Worm (Caenorhabditis elegans) whole organism, L2 larva: ENCODE measurements around the gene F07H5.7.

Source experiments
- C34F6.9 ChIP-seq: fragments of 150-350 bp; optimal IDR thresholded peaks from 2 replicates; lab custom pipeline; 2014; ENCODE audit warnings: missing biosample characterization, missing genetic modification characterization
- F13H6.1 ChIP-seq: sonication (generic microtip); optimal IDR thresholded peaks from 2 replicates; lab custom pipeline; 2016; ENCODE audit warnings: missing genetic modification characterization, missing compliant biosample characterization
- Y55F3AM.14 ChIP-seq: fragments of 200-800 bp; sonication (Bioruptor generic); optimal IDR thresholded peaks from 2 replicates; lab custom pipeline; 2018; ENCODE audit warnings: mild to moderate bottlenecking, missing genetic modification characterization, missing compliant biosample characterization
- ZK546.5 ChIP-seq: sonication (generic microtip); optimal IDR thresholded peaks from 2 replicates; lab custom pipeline; 2017; ENCODE audit warnings: missing biosample characterization, missing genetic modification characterization
- alr-1 ChIP-seq: fragments of 150-350 bp; optimal IDR thresholded peaks from 2 replicates; lab custom pipeline; 2014; ENCODE audit warnings: missing biosample characterization, missing genetic modification characterization
- aly-2 ChIP-seq: fragments of 150-350 bp; optimal IDR thresholded peaks from 2 replicates; lab custom pipeline; 2014; ENCODE audit warnings: missing biosample characterization, missing genetic modification characterization
- ama-1 ChIP-seq: fragments of 150-350 bp; optimal IDR thresholded peaks from 2 replicates; lab custom pipeline; 2018; ENCODE audit warnings: inconsistent platforms
- blmp-1 ChIP-seq: sonication (generic microtip); optimal IDR thresholded peaks from 2 replicates; lab custom pipeline; 2017; ENCODE audit warnings: missing genetic modification characterization, mild to moderate bottlenecking, missing compliant biosample characterization, antibody characterized with exemption, moderate library complexity; ENCODE audit not compliant: insufficient read depth
- ceh-16 ChIP-seq: fragments of 150-350 bp; optimal IDR thresholded peaks from 2 replicates; lab custom pipeline; 2014; ENCODE audit warnings: missing biosample characterization, missing genetic modification characterization
- ceh-82 ChIP-seq: fragments of 150-350 bp; optimal IDR thresholded peaks from 2 replicates; lab custom pipeline; 2014; ENCODE audit warnings: missing biosample characterization, missing genetic modification characterization
- crh-2 ChIP-seq: sonication (generic microtip); optimal IDR thresholded peaks from 2 replicates; lab custom pipeline; 2017; ENCODE audit warnings: missing biosample characterization, missing genetic modification characterization
- dmd-4 ChIP-seq: sonication (generic microtip); optimal IDR thresholded peaks from 2 replicates; lab custom pipeline; 2017; ENCODE audit warnings: missing biosample characterization, missing genetic modification characterization
- egl-27 ChIP-seq: sonication (generic microtip); optimal IDR thresholded peaks from 3 replicates; lab custom pipeline; 2017; ENCODE audit warnings: missing biosample characterization, missing genetic modification reagents, missing genetic modification characterization
- elt-1 ChIP-seq: fragments of 150-350 bp; optimal IDR thresholded peaks from 2 replicates; lab custom pipeline; 2014; ENCODE audit warnings: missing biosample characterization, missing genetic modification characterization
- elt-3 ChIP-seq: sonication (generic microtip); optimal IDR thresholded peaks from 2 replicates; lab custom pipeline; 2017; ENCODE audit warnings: missing biosample characterization, missing genetic modification characterization
- fos-1 ChIP-seq: fragments of 150-350 bp; optimal IDR thresholded peaks from 2 replicates; lab custom pipeline; 2014; ENCODE audit warnings: missing biosample characterization, missing genetic modification characterization
- gmeb-1 ChIP-seq: fragments of 150-350 bp; optimal IDR thresholded peaks from 2 replicates; lab custom pipeline; 2014; ENCODE audit warnings: missing biosample characterization, missing genetic modification characterization
- lin-11 ChIP-seq: fragments of 150-350 bp; sonication (generic microtip); optimal IDR thresholded peaks from 2 replicates; lab custom pipeline; 2014; ENCODE audit warnings: missing biosample characterization, missing genetic modification characterization, inconsistent platforms, mixed read lengths
- lin-13 ChIP-seq: fragments of 150-350 bp; optimal IDR thresholded peaks from 2 replicates; lab custom pipeline; 2014; ENCODE audit warnings: missing biosample characterization, missing genetic modification reagents, missing genetic modification characterization
- lin-39 ChIP-seq: fragments of 150-350 bp; optimal IDR thresholded peaks from 2 replicates; lab custom pipeline; 2014; ENCODE audit warnings: missing biosample characterization, missing genetic modification reagents, missing genetic modification characterization
- lsy-2 ChIP-seq, 2 experiments: fragments of 150-350 bp in 1 of 2; sonication (generic microtip) in 1 of 2; optimal IDR thresholded peaks; 2 replicates each; lab custom pipeline; 2014 to 2017; ENCODE audit warnings: missing biosample characterization in 2 of 2, missing genetic modification characterization in 2 of 2
- mbf-1 ChIP-seq: sonication (generic microtip); optimal IDR thresholded peaks from 2 replicates; lab custom pipeline; 2017; ENCODE audit warnings: missing biosample characterization, missing genetic modification characterization
- mdl-1 ChIP-seq, 2 experiments: fragments of 150-350 bp in 1 of 2; sonication (generic microtip) in 1 of 2; optimal IDR thresholded peaks; 2 replicates each; lab custom pipeline; 2017; ENCODE audit warnings: missing biosample characterization in 2 of 2, missing genetic modification characterization in 2 of 2
- nhr-10 ChIP-seq: sonication (generic microtip); optimal IDR thresholded peaks from 2 replicates; lab custom pipeline; 2017; ENCODE audit warnings: missing biosample characterization, missing genetic modification characterization
- nhr-11 ChIP-seq: fragments of 150-350 bp; optimal IDR thresholded peaks from 2 replicates; lab custom pipeline; 2014; ENCODE audit warnings: missing biosample characterization, missing genetic modification characterization
- nhr-12 ChIP-seq: fragments of 150-350 bp; optimal IDR thresholded peaks from 2 replicates; lab custom pipeline; 2014; ENCODE audit warnings: missing biosample characterization, missing genetic modification characterization
- nhr-129 ChIP-seq: fragments of 150-350 bp; optimal IDR thresholded peaks from 2 replicates; lab custom pipeline; 2014; ENCODE audit warnings: missing biosample characterization, missing genetic modification characterization
- nhr-21 ChIP-seq: fragments of 150-350 bp; optimal IDR thresholded peaks from 2 replicates; lab custom pipeline; 2014; ENCODE audit warnings: missing biosample characterization, missing genetic modification characterization
- nhr-237 ChIP-seq: fragments of 150-350 bp; optimal IDR thresholded peaks from 2 replicates; lab custom pipeline; 2014; ENCODE audit warnings: missing biosample characterization, missing genetic modification characterization
- nhr-25 ChIP-seq: fragments of 150-350 bp; sonication (generic microtip); optimal IDR thresholded peaks from 3 replicates; lab custom pipeline; 2014; ENCODE audit warnings: missing biosample characterization, missing genetic modification characterization
- nhr-6 ChIP-seq: fragments of 150-350 bp; optimal IDR thresholded peaks from 2 replicates; lab custom pipeline; 2014; ENCODE audit warnings: missing biosample characterization, missing genetic modification characterization
- nhr-77 ChIP-seq: fragments of 150-350 bp; optimal IDR thresholded peaks from 2 replicates; lab custom pipeline; 2014; ENCODE audit warnings: missing biosample characterization, missing genetic modification characterization
- peb-1 ChIP-seq: fragments of 150-350 bp; optimal IDR thresholded peaks from 2 replicates; lab custom pipeline; 2014; ENCODE audit warnings: missing biosample characterization, missing genetic modification characterization
- sem-4 ChIP-seq: fragments of 150-350 bp; optimal IDR thresholded peaks from 2 replicates; lab custom pipeline; 2014; ENCODE audit warnings: missing biosample characterization, missing genetic modification reagents, missing genetic modification characterization
- skn-1 ChIP-seq: sonication (generic microtip); optimal IDR thresholded peaks from 2 replicates; lab custom pipeline; 2017; ENCODE audit warnings: missing biosample characterization, missing genetic modification characterization
- sma-3 ChIP-seq: sonication (generic microtip); optimal IDR thresholded peaks from 2 replicates; lab custom pipeline; 2016; ENCODE audit warnings: missing genetic modification reagents, missing genetic modification characterization, missing compliant biosample characterization
- sma-9 ChIP-seq, 2 experiments: fragments of 150-350 bp in 1 of 2; sonication (generic microtip) in 1 of 2; optimal IDR thresholded peaks; 2 replicates each; lab custom pipeline; 2014 to 2016; ENCODE audit warnings: missing genetic modification characterization in 2 of 2, mild to moderate bottlenecking in 1 of 2, missing biosample characterization in 1 of 2, missing compliant biosample characterization in 1 of 2, missing genetic modification reagents in 1 of 2, moderate library complexity in 1 of 2
- snpc-4 ChIP-seq: fragments of 150-350 bp; optimal IDR thresholded peaks from 2 replicates; lab custom pipeline; 2014; ENCODE audit warnings: missing biosample characterization, missing genetic modification characterization
- unc-39 ChIP-seq: fragments of 150-350 bp; optimal IDR thresholded peaks from 2 replicates; lab custom pipeline; 2014; ENCODE audit warnings: missing biosample characterization, missing genetic modification characterization
- unc-55 ChIP-seq: fragments of 150-350 bp; sonication (generic microtip); optimal IDR thresholded peaks from 3 replicates; lab custom pipeline; 2014; ENCODE audit warnings: missing biosample characterization, missing genetic modification reagents, missing genetic modification characterization
- unc-62 ChIP-seq: fragments of 150-350 bp; optimal IDR thresholded peaks from 2 replicates; lab custom pipeline; 2014; ENCODE audit warnings: missing biosample characterization, missing genetic modification reagents, missing genetic modification characterization
- zag-1 ChIP-seq: fragments of 150-350 bp; optimal IDR thresholded peaks from 2 replicates; lab custom pipeline; 2014; ENCODE audit warnings: missing biosample characterization, missing genetic modification characterization
- ztf-1 ChIP-seq: fragments of 200-800 bp; sonication (Bioruptor generic); conservative IDR thresholded peaks from 2 replicates; pipeline ENCODE4 v1.3.6; 2022; ENCODE audit warnings: missing genetic modification characterization, missing compliant biosample characterization
- ztf-4 ChIP-seq: fragments of 150-350 bp; optimal IDR thresholded peaks from 2 replicates; lab custom pipeline; 2014; ENCODE audit warnings: missing biosample characterization, missing genetic modification characterization

F07H5.7 gene

DNA sequence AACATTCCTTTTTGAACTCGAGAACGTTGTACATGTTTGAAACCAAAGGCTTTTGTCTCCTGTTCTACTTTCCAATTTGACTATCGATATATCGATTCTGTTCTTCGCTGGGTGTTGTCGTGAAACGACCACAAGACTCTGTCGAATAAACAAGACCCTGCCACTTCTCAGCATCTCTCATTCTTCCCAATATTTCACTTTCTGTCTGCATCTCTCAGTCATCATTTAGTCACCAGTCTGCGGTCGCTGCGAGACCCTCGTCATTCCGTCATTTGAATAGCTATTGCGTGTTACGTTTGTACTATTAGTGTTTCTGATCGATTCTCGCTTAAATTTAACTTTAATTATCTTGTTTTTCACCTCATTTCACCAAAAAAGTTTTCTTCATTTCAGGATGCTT lies 6.6 kb downstream of the F07H5.7 start (continued):
- TF ChIP-seq nhr-6 (tag; lab: Kevin White, UChicago) (peak; percentile 90), lsy-2 (tag; optimal IDR thresholded peaks at IDR 0.05; lab: Kevin White, UChicago) (peak; percentile 75 to 96), sem-4 (tag; lab: Kevin White, UChicago) (peak; percentile 96), nhr-21 (tag; lab: Kevin White, UChicago) (peak; percentile 97), lin-13 (GFP tag; lab: Kevin White, UChicago) (peak; percentile 89), aly-2 (tag; lab: Kevin White, UChicago) (no peak), zag-1 (tag; lab: Kevin White, UChicago) (peak; percentile 76), C34F6.9 (tag; lab: Kevin White, UChicago) (peak; percentile 100), ztf-1 (GFP tag; lab: Robert Waterston, UW) (0 out of 2 replicates have a peak, but pooled peaks have one; percentile 46), ama-1 (lab: Kevin White, UChicago) (peak; percentile 93), nhr-237 (tag; lab: Kevin White, UChicago) (no peak), crh-2 (tag; lab: Kevin White, UChicago) (peak; percentile 98), blmp-1 (tag; lab: Kevin White, UChicago) (peak; percentile 60), nhr-12 (tag; lab: Kevin White, UChicago) (no peak), nhr-25 (tag; lab: Kevin White, UChicago) (peak; percentile 97), ztf-4 (tag; lab: Kevin White, UChicago) (peak; percentile 95), ceh-16 (peak; percentile 47), snpc-4 (tag; lab: Kevin White, UChicago) (peak; percentile 69), dmd-4 (tag; lab: Kevin White, UChicago) (no peak), ZK546.5 (tag; lab: Kevin White, UChicago) (peak; percentile 28), skn-1 (tag; lab: Kevin White, UChicago) (peak; percentile 90), nhr-10 (tag; lab: Kevin White, UChicago) (peak; percentile 72), nhr-77 (peak; percentile 72), nhr-11 (tag; lab: Kevin White, UChicago) (no peak), mbf-1 (no peak), F13H6.1 (tag; lab: Kevin White, UChicago) (peak; percentile 93), lin-39 (tag; lab: Kevin White, UChicago) (no peak)
- TF ChIP-seq, all 48 proteins: peak for 33

DNA sequence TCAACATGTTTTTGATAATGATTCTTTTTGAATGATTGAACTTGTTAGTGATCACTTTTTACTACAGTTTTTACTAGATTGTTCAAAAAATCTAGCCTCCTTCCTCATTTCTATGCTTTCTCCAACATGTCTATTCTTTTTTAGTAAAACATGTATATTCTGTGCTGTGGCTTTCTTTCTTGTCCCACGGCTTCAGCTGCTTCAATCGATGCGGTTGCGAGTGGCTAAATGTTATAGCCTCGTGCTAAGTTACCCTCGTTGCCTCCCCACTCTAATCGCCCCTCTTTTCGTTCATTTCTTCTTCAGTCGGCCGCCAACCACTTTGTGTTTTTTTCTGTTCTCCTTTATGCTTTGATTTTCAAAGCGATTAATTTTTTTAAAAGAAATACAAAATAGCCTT lies 8.1 kb downstream of the F07H5.7 start:
- TF ChIP-seq crh-2 (tag; lab: Kevin White, UChicago) = no peak
- no peak for TF ChIP-seq lin-13 (GFP tag; lab: Kevin White, UChicago)
- peak; percentile 32 for TF ChIP-seq sem-4 (tag; lab: Kevin White, UChicago)
- no peak for TF ChIP-seq elt-3 (tag; lab: Kevin White, UChicago)
- TF ChIP-seq nhr-11 (tag; lab: Kevin White, UChicago) = peak; percentile 13
- no peak for TF ChIP-seq nhr-10 (tag; lab: Kevin White, UChicago)
- no peak for TF ChIP-seq Y55F3AM.14 (GFP tag; lab: Kevin White, UChicago)
- peak; percentile 8 for TF ChIP-seq snpc-4 (tag; lab: Kevin White, UChicago)
- TF ChIP-seq zag-1 (tag; lab: Kevin White, UChicago) = no peak
- TF ChIP-seq ama-1 (lab: Kevin White, UChicago) = no peak
- TF ChIP-seq peb-1 (tag; lab: Kevin White, UChicago) = no peak
- TF ChIP-seq egl-27 = no peak
- no peak for TF ChIP-seq unc-39 (tag; lab: Kevin White, UChicago)
- no peak for TF ChIP-seq fos-1 (tag; lab: Kevin White, UChicago)
- TF ChIP-seq sma-9 (GFP tag; optimal IDR thresholded peaks at IDR 0.05; lab: Kevin White, UChicago) = peak; percentile 25
- no peak for TF ChIP-seq sma-9 (tag; optimal IDR thresholded peaks at IDR 0.05; lab: Kevin White, UChicago)
- peak; percentile 46 for TF ChIP-seq nhr-129 (tag; lab: Kevin White, UChicago)
- TF ChIP-seq ZK546.5 (tag; lab: Kevin White, UChicago) = no peak
- no peak for TF ChIP-seq nhr-21 (tag; lab: Kevin White, UChicago)
- TF ChIP-seq lin-11 (tag; lab: Kevin White, UChicago) = no peak
- TF ChIP-seq sma-3 (GFP tag; lab: Kevin White, UChicago) = no peak
- TF ChIP-seq ztf-4 (tag; lab: Kevin White, UChicago) = peak; percentile 39
- peak; percentile 35 for TF ChIP-seq C34F6.9 (tag; lab: Kevin White, UChicago)
- no peak for TF ChIP-seq unc-62
- no peak for TF ChIP-seq ztf-1 (GFP tag; lab: Robert Waterston, UW)
- no peak for TF ChIP-seq alr-1 (tag; lab: Kevin White, UChicago)
- no peak for TF ChIP-seq lin-39 (tag; lab: Kevin White, UChicago)
- no peak for TF ChIP-seq gmeb-1 (tag; lab: Kevin White, UChicago)
- no peak for TF ChIP-seq nhr-77
- no peak for TF ChIP-seq skn-1 (tag; lab: Kevin White, UChicago)
- no peak for TF ChIP-seq mbf-1
- no peak for TF ChIP-seq nhr-12 (tag; lab: Kevin White, UChicago)
- no peak for TF ChIP-seq elt-1 (tag; lab: Kevin White, UChicago)
- TF ChIP-seq nhr-6 (tag; lab: Kevin White, UChicago) = no peak
- no peak for TF ChIP-seq dmd-4 (tag; lab: Kevin White, UChicago)
- TF ChIP-seq nhr-237 (tag; lab: Kevin White, UChicago) = no peak
- no peak for TF ChIP-seq nhr-25 (tag; lab: Kevin White, UChicago)
- TF ChIP-seq ceh-16 = no peak
- TF ChIP-seq blmp-1 (tag; lab: Kevin White, UChicago) = no peak
- TF ChIP-seq unc-55 (GFP tag; lab: Kevin White, UChicago) = no peak
- TF ChIP-seq lsy-2 (tag; optimal IDR thresholded peaks at IDR 0.05; lab: Kevin White, UChicago) = peak in 1 of 2 experiments; percentile 46
- peak; percentile 45 to 58 for TF ChIP-seq mdl-1 (tag; optimal IDR thresholded peaks at IDR 0.05; lab: Kevin White, UChicago)
- TF ChIP-seq ceh-82 (tag; lab: Kevin White, UChicago) = no peak
